Worm (Caenorhabditis elegans): ENCODE data around the gene clec-66.

DNA sequence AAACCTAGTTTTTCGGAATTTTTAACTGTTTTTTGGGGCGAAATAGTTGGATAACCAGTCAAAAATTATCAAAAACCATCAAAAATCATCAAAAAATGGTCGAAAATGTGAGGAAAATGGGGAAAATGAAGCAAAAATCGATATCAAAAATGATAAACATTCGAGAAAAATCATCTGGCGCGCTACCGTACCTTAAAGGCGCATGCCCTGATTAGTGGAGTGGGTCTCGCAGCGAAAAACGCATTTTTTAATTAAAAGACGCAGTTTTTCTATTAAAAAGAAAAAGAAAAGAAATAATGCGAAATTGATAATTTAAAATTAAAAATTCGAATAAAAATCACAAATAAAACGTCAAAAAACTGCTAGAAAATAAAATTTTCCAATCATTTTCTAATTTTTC, 23.8 kb upstream of the clec-66 start, which contains the start of gene F35C5.1:
- no peak for TF ChIP-seq nhr-71 (tag; optimal IDR thresholded peaks at IDR 0.05)
- no peak for TF ChIP-seq lin-35 (GFP tag; optimal IDR thresholded peaks at IDR 0.05)
- TF ChIP-seq lin-15B (tag; optimal IDR thresholded peaks at IDR 0.05) = no peak
- TF ChIP-seq nhr-76 (tag; optimal IDR thresholded peaks at IDR 0.05) = no peak
- TF ChIP-seq swsn-7 (tag; optimal IDR thresholded peaks at IDR 0.05) = no peak
- no peak for TF ChIP-seq lin-14 (GFP tag; optimal IDR thresholded peaks at IDR 0.05)
- no peak for TF ChIP-seq unc-62 (GFP tag; optimal IDR thresholded peaks at IDR 0.05)
- no peak for TF ChIP-seq mdl-1 (tag; optimal IDR thresholded peaks at IDR 0.05)
- TF ChIP-seq mep-1 (tag; optimal IDR thresholded peaks at IDR 0.05) = no peak

All from whole organism, L1 larva.